Worm (Caenorhabditis elegans): ENCODE results near the gene unc-36.

DNA sequence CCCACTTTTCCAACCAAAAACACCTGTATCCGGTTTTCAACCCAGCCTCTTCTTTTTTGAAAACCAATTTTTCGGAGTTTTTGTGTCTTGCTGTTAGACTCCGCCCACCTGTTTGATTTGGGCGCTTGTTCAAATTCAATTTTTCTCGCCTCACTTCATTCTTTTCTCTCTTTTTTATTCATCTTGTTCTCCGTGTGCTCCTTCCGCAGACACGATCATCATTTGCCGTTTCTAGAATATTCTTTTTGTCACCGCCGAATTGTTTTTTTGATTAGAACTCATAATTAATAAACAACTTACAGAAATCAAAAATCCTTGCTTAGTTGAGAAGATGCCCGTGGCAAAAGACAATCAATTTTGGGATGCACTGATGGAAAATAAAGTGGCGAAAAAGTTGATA is 22.1 kb downstream of the unc-36 start, which contains the start of gene C50C3.5:
- no peak for TF ChIP-seq elt-2 (tag; optimal IDR thresholded peaks at IDR 0.05)
- TF ChIP-seq ceh-82 (tag; optimal IDR thresholded peaks at IDR 0.05) = no peak
